Fruit fly (Drosophila melanogaster): ENCODE results near the gene Dph4.
A peak's percentile ranks its signal among the peaks of the same experiment; 100 is the strongest.

Gene Dph4

DNA sequence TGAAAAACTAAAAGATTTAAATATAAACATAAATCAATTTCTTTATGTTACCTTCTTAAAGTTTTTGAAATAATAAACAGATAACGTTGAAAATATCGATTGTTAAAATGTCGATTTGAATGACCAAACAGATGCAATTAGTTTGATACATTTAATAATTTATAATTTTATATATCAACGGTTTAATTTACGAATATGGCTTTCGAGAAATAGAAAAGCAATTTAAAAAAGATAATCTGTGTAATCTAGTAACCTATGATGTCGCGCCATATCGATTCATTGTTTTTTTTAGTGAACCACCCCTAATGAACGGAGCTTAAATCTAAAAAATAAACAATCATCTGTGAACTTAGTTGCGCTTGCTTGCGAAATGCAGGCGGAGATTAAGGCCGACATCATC is 35.4 kb downstream of the Dph4 start, which contains the start of gene PolZ2 (continued):
- TF ChIP-seq wek (GFP tag; optimal IDR thresholded peaks at IDR 0.05) (peak; percentile 28), Neu2 (GFP tag; optimal IDR thresholded peaks at IDR 0.05; ENCODE audit: borderline replicate concordance) (no peak), CG2116 (GFP tag; optimal IDR thresholded peaks at IDR 0.05) (no peak), tx (GFP tag; optimal IDR thresholded peaks at IDR 0.05) (no peak), CG3995 (GFP tag; optimal IDR thresholded peaks at IDR 0.05) (no peak), Gsc (GFP tag; IDR thresholded peaks at IDR 0.05) (no peak), Tbp (GFP tag; optimal IDR thresholded peaks at IDR 0.05) (no peak), shn (GFP tag; optimal IDR thresholded peaks at IDR 0.05) (no peak), mam (GFP tag; optimal IDR thresholded peaks at IDR 0.05) (no peak)

DNA sequence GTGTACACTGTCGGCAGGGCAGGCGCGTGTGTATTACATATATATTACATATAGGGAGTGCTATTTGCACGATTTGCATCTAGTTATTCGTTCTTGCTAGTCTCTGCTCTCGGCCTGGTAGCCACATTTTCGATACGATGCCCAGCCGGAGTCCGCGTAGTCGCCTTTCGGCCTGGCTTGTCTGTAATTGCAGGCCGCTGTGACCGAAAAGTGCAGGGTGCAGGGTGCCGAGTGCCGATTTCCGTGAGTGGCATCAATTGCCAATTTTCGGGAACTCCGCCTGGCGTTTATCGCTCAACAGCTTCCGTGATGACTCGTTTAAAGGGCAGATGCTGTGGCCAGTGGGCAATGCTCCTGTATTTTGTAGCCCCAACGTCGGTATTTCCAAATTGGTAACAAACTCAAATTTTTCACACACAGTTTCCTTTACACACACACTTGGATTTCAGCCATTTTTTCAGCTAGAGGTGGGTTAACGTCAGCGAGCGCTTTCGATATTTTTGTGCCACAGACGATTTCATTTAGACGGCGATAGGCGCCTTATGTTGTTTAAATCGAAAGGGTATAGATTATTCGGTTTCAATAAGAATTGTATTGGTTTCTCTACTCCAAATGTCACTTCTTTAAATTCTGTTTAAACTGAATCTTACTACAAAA is 35.9 kb downstream of the Dph4 start, which contains the start of gene CG2926:
Gene CG2926 (minus strand): TSS at position 518 of the 657 bp plus-strand sequence.
- TF ChIP-seq onecut (GFP tag; IDR thresholded peaks at IDR 0.05) (peak; percentile 47), CG4617 (GFP tag; optimal IDR thresholded peaks at IDR 0.05; ENCODE audit: borderline replicate concordance) (peak; percentile 79), Six4 (GFP tag; optimal IDR thresholded peaks at IDR 0.05) (no peak), lilli (GFP tag; optimal IDR thresholded peaks at IDR 0.05) (peak; percentile 69), HLH4C (GFP tag; IDR thresholded peaks at IDR 0.05; ENCODE audit: partially characterized antibody) (peak; percentile 84), HmgZ (tag; optimal IDR thresholded peaks at IDR 0.05) (peak; percentile 68), br (optimal IDR thresholded peaks at IDR 0.05) (no peak), Side (GFP tag; optimal IDR thresholded peaks at IDR 0.05) (peak; percentile 21), crol (GFP tag; IDR thresholded peaks at IDR 0.05) (0 out of 2 replicates have a peak, but pooled peaks have one; percentile 15), dpn (GFP tag; optimal IDR thresholded peaks at IDR 0.05) (peak in 1 of 2 experiments; percentile 25), Abd-B (GFP tag; optimal IDR thresholded peaks at IDR 0.05) (no peak), ssp (GFP tag; IDR thresholded peaks at IDR 0.05) (peak; percentile 56), CG13123 (GFP tag; optimal IDR thresholded peaks at IDR 0.05) (no peak), zf30C (GFP tag; optimal IDR thresholded peaks at IDR 0.05) (no peak), lov (optimal IDR thresholded peaks at IDR 0.05) (no peak), lov (GFP tag; IDR thresholded peaks at IDR 0.05) (0 out of 3 replicates have a peak, but pooled peaks have one; percentile 5), tna (GFP tag; IDR thresholded peaks at IDR 0.05; ENCODE audit: partially characterized antibody) (peak; percentile 89), CG1233 (GFP tag; optimal IDR thresholded peaks at IDR 0.05) (peak; percentile 33), CG17385 (GFP tag; optimal IDR thresholded peaks at IDR 0.05) (no peak), cato (GFP tag; optimal IDR thresholded peaks at IDR 0.05; ENCODE audit: borderline replicate concordance) (no peak), Hsf (GFP tag; optimal IDR thresholded peaks at IDR 0.05) (peak; percentile 47), CG12744 (GFP tag; optimal IDR thresholded peaks at IDR 0.05) (no peak), Blimp-1 (GFP tag; optimal IDR thresholded peaks at IDR 0.05) (no peak), BEAF-32 (GFP tag; optimal IDR thresholded peaks at IDR 0.05) (peak; percentile 87), CG2712 (tag; optimal IDR thresholded peaks at IDR 0.05) (no peak), ranshi (GFP tag; IDR thresholded peaks at IDR 0.05) (no peak), CG12659 (GFP tag; optimal IDR thresholded peaks at IDR 0.05) (peak; percentile 62), h (optimal IDR thresholded peaks at IDR 0.05) (no peak), CG12769 (tag; optimal IDR thresholded peaks at IDR 0.05) (no peak), CG12236 (GFP tag; optimal IDR thresholded peaks at IDR 0.05) (no peak), CG10979 (tag; optimal IDR thresholded peaks at IDR 0.05) (no peak), CG7963 (GFP tag; IDR thresholded peaks at IDR 0.05; ENCODE audit: partially characterized antibody) (peak; percentile 88), pfk (GFP tag; optimal IDR thresholded peaks at IDR 0.05) (no peak), sna (GFP tag; IDR thresholded peaks at IDR 0.05; ENCODE audit: partially characterized antibody) (peak; percentile 59), CG11504 (tag; optimal IDR thresholded peaks at IDR 0.05) (no peak), Dek (tag; optimal IDR thresholded peaks at IDR 0.05) (no peak), Spps (tag; optimal IDR thresholded peaks at IDR 0.05) (no peak), CG13296 (GFP tag; optimal IDR thresholded peaks at IDR 0.05) (no peak), ci (GFP tag; IDR thresholded peaks at IDR 0.05) (0 out of 3 replicates have a peak, but pooled peaks have one; percentile 6), CG5953 (GFP tag; IDR thresholded peaks at IDR 0.05) (no peak)
